Worm (Caenorhabditis elegans) whole organism, early embryonic: ENCODE measurements around the gene str-3.
A peak's percentile ranks its signal among the peaks of the same experiment; 100 is the strongest.

Experiments
- B0310.2 ChIP-seq: sonication (generic microtip); optimal IDR thresholded peaks from 2 replicates; lab custom pipeline; 2016; ENCODE audit warnings: mild to moderate bottlenecking, missing genetic modification characterization, missing compliant biosample characterization
- ama-1 ChIP-seq: fragments of 150-350 bp; optimal IDR thresholded peaks from 2 replicates; lab custom pipeline; 2014
- ceh-36 ChIP-seq: sonication (generic microtip); optimal IDR thresholded peaks from 2 replicates; lab custom pipeline; 2016; ENCODE audit warnings: missing genetic modification characterization, inconsistent platforms, missing compliant biosample characterization
- flt-1 ChIP-seq: fragments of 200-800 bp; sonication (Bioruptor generic); IDR thresholded peaks from 2 replicates; pipeline ENCODE4 v1.3.6; 2022; ENCODE audit warnings: missing genetic modification characterization, missing compliant biosample characterization
- hmbx-1 ChIP-seq: sonication (generic microtip); optimal IDR thresholded peaks from 2 replicates; lab custom pipeline; 2016; ENCODE audit warnings: mild to moderate bottlenecking, missing genetic modification characterization, missing compliant biosample characterization
- hmg-4 ChIP-seq: fragments of 200-800 bp; sonication (Bioruptor generic); optimal IDR thresholded peaks from 2 replicates; lab custom pipeline; 2018; ENCODE audit warnings: mild to moderate bottlenecking, missing genetic modification characterization, missing compliant biosample characterization
- pes-1 ChIP-seq: fragments of 200-800 bp; sonication (Bioruptor generic); IDR thresholded peaks from 2 replicates; pipeline ENCODE4 v1.3.6; 2022; ENCODE audit warnings: missing genetic modification reagents, missing genetic modification characterization, missing compliant biosample characterization
- scrt-1 ChIP-seq: fragments of 200-800 bp; sonication (Bioruptor generic); IDR thresholded peaks from 2 replicates; pipeline ENCODE4 v1.3.6; 2022; ENCODE audit warnings: missing genetic modification characterization, missing compliant biosample characterization
- sea-1 ChIP-seq: fragments of 200-800 bp; sonication (Bioruptor generic); conservative IDR thresholded peaks from 2 replicates; pipeline ENCODE4 v1.3.6; 2022; ENCODE audit warnings: missing genetic modification characterization, missing compliant biosample characterization
- tbx-11 ChIP-seq: fragments of 200-800 bp; sonication (Bioruptor generic); IDR thresholded peaks from 2 replicates; pipeline ENCODE4 v1.3.6; 2022; ENCODE audit warnings: missing genetic modification characterization, missing compliant biosample characterization
- tbx-37 ChIP-seq: fragments of 200-800 bp; sonication (Bioruptor generic); conservative IDR thresholded peaks from 2 replicates; pipeline ENCODE4 v1.3.6; 2022; ENCODE audit warnings: missing genetic modification reagents, missing genetic modification characterization, missing compliant biosample characterization
- tra-4 ChIP-seq: sonication (generic microtip); optimal IDR thresholded peaks from 2 replicates; lab custom pipeline; 2017; ENCODE audit warnings: missing genetic modification characterization, missing compliant biosample characterization

- TF ChIP-seq ama-1 (lab: Kevin White, UChicago) (no peak), flt-1 (no peak), scrt-1 (GFP tag; lab: Robert Waterston, UW) (no peak), hmbx-1 (no peak), hmg-4 (GFP tag; lab: Kevin White, UChicago) (peak; percentile 51), tra-4 (tag; lab: Kevin White, UChicago) (no peak), B0310.2 (no peak), pes-1 (GFP tag; lab: Robert Waterston, UW) (no peak), ceh-36 (tag; lab: Kevin White, UChicago) (no peak), tbx-11 (no peak), sea-1 (no peak), tbx-37 (GFP tag; lab: Robert Waterston, UW) (0 out of 2 replicates have a peak, but pooled peaks have one; percentile 9)
These were observed 17.4 kb downstream of the str-3 start for ce11 chrIV:11082789-11083235.
